Fruit fly (Drosophila melanogaster) whole organism: ENCODE measurements around the gene CG18598.

ENCODE experiments used
- CG8478 ChIP-seq: fragments of >200 bp; optimal IDR thresholded peaks from 2 replicates; lab custom pipeline; 2018; ENCODE audit warnings: inconsistent platforms
- Dll ChIP-seq: fragments of >200 bp; optimal IDR thresholded peaks from 2 replicates; lab custom pipeline; 2017
- EcR ChIP-seq, 2 experiments: fragments of >200 bp; optimal IDR thresholded peaks; 2 replicates each; lab custom pipeline; 2017; ENCODE audit warnings: missing biosample characterization in 2 of 2, missing genetic modification characterization in 2 of 2, missing genetic modification reagents in 2 of 2
- pan ChIP-seq: fragments of >200 bp; optimal IDR thresholded peaks from 2 replicates; lab custom pipeline; 2017
- psq ChIP-seq: fragments of >200 bp; optimal IDR thresholded peaks from 2 replicates; lab custom pipeline; 2017
- usp ChIP-seq: fragments of >200 bp; optimal IDR thresholded peaks from 2 replicates; lab custom pipeline; 2017; ENCODE audit warnings: missing biosample characterization, missing genetic modification characterization, mixed read lengths

DNA sequence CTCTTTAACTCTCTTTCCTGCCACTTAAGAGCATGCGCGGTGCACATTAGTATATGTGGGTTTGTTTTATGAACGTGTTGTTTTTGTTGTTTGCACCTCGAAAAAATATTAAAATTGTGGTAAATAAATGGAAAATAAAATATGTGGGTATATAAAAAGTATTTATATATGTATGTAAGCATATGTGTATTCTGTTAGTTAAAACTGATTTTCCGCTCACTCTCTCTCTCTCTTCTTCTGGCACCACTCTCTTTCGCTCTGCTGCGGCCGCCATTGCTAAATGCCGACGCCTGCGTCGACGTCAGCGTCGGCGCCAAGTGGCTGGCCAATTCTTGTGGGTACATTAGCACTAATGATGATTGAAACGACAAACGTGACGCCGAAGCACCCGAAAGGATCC, 14.4 kb downstream of the CG18598 start:
- no peak for TF ChIP-seq Dll (lab: Kevin White, UChicago)
- no peak for TF ChIP-seq psq (lab: Kevin White, UChicago)
- no peak for TF ChIP-seq usp (GFP tag; lab: Kevin White, UChicago)
- TF ChIP-seq pan = no peak
- TF ChIP-seq EcR (GFP tag; optimal IDR thresholded peaks at IDR 0.05; lab: Kevin White, UChicago) = no peak
- TF ChIP-seq CG8478 = no peak
